Worm (Caenorhabditis elegans) whole organism, dauer: ENCODE measurements around the gene F17C11.11.

Experiments used
- unc-62 ChIP-seq: sonication (generic microtip); optimal IDR thresholded peaks from 2 replicates; lab custom pipeline; 2017; ENCODE audit warnings: missing biosample characterization, missing genetic modification reagents, missing genetic modification characterization

The F17C11.11 gene

ce11 chrV:10949511-10949910 is 10.9 kb upstream of the F17C11.11 start, which contains the start of gene col-153:
Gene col-153 (plus strand): TSS chrV:10949811.
- TF ChIP-seq unc-62 (GFP tag; lab: Kevin White, UChicago): no peak

- TF ChIP-seq unc-62 (GFP tag; lab: Kevin White, UChicago): no peak
These were observed 9.3 kb upstream of the F17C11.11 start, which contains the start of gene F17C11.2 for ce11 chrV:10947930-10948329. Gene F17C11.2 (plus strand): TSS chrV:10948230.

- no peak for TF ChIP-seq unc-62 (GFP tag; lab: Kevin White, UChicago)
These were observed 8.6 kb upstream of the F17C11.11 start for ce11 chrV:10947210-10947609.

DNA sequence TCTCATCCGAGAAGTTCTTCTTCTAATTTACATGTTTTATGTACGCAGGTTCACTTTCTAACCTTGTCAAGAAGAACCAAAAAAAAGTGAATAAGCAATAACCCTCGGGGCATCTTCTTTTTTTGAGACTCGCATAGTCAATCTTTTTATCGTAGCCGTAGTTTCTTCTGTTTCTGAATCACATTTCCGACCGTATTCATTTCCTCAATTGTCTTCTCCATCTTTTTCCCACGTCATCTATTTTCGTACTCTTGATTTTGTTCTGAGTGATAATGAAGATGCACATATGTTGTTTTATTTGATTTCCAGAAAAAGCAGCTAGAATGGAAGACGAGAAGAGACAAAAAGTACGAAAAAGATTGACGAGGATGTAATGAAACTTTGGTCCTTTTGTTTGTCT is 6.3 kb upstream of the F17C11.11 start:
- TF ChIP-seq unc-62 (GFP tag; lab: Kevin White, UChicago): no peak

ce11 chrV:10942161-10942560 is 3.5 kb upstream of the F17C11.11 start, which contains the start of gene zip-9:
Gene zip-9 (plus strand): TSS chrV:10942461.
- TF ChIP-seq unc-62 (GFP tag; lab: Kevin White, UChicago): no peak

DNA sequence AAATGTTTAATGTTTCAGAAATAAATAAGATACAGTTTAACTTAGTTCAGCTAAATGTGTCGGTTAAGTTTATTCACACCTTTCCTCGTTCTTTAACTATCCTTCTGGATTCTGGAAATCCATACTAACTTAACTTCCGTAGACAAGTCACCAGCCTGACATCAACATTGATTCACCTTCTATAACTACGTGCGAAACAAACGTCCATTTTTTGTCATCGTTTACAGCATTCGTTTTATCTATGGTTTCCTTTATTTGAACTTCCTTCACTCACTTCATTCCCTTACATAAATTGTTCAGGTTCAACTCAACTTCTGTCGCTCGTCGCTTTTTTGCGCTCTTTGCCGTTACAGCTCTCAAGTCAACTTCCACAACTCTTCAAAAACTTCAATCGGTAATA is 2.5 kb upstream of the F17C11.11 start, which contains the start of gene F17C11.26:
F17C11.26 (plus strand) TSS at position 301 of the 400 bp plus-strand sequence.
- no peak for TF ChIP-seq unc-62 (GFP tag; lab: Kevin White, UChicago)

- no peak for TF ChIP-seq unc-62 (GFP tag; lab: Kevin White, UChicago)
These were observed 2.0 kb upstream of the F17C11.11 start for ce11 chrV:10940571-10940991.

DNA sequence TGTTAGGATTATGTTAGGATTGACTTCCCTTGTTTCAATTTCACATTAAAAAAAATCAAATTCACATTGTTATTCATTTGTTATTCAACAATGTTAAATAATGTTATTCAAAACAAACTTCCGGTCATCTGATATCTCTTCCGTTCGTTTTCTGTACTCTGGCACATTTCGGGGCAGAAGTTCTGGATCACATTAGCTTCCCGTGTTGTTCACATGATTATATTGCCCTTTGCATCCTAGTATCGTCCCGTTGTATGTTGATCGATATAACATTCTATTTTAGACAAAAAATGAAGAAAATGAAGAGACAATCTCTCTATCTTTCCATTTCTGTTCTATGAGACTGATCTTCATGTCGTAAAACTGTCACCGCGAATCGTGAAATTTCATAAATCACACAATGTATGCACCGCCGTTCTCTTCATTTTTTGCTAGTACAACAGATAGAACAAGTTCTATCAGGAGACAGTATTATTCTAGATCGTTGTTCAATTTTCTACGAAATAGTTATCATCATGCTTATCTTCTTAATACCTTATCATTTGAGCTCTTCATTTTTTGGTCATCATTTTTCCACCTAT is 1.5 kb upstream of the F17C11.11 start:
- no peak for TF ChIP-seq unc-62 (GFP tag; lab: Kevin White, UChicago)

DNA sequence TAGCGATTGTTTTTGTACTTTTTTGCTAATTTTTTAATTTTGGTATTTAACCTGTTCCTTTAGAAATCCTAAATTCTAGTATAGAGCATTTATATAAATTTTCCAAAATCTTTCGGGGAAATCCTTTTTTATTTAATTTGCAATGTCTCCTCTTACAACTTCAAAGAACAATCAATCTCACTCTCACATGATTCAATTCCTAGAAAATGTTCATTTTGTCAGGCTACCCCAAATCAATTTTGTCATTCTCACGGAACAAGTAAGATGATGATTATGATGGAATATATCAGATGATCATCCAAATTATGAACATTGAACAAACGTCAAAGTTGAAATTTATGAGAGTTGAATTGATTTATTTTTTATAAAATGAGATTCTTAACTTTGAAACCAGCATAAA is 1.3 kb downstream of the F17C11.11 start:
- no peak for TF ChIP-seq unc-62 (GFP tag; lab: Kevin White, UChicago)

ce11 chrV:10936681-10937080 is 1.9 kb downstream of the F17C11.11 start, which contains the start of gene F17C11.12:
Gene F17C11.12 (minus strand): TSS chrV:10936920.
- no peak for TF ChIP-seq unc-62 (GFP tag; lab: Kevin White, UChicago)

- TF ChIP-seq unc-62 (GFP tag; lab: Kevin White, UChicago): no peak
These were observed 6.2 kb downstream of the F17C11.11 start, which contains the start of gene F58B4.5 for ce11 chrV:10932411-10932810. Gene F58B4.5 (plus strand): TSS chrV:10932693.

DNA sequence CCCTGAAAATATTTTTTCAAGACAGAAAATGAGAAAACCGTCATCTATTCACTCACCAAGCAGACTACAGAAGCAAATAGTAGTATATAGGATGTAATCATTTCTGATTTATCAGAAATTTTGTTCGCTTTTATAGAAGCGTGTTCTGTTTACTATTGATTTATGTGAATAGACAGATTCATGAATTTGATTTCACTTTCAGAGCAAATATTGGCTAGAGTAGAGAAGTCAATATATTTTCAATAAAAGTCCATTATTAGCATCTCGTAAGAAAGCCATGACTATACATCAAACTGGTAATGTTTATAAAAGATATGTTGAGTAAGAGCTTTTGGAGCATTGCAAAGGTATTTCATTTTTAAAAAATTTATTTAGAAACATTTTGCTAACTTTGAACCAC is 7.4 kb downstream of the F17C11.11 start, which contains the start of gene scvp-1:
scvp-1 (minus strand) TSS at position 101 of the 400 bp plus-strand sequence.
- no peak for TF ChIP-seq unc-62 (GFP tag; lab: Kevin White, UChicago)

DNA sequence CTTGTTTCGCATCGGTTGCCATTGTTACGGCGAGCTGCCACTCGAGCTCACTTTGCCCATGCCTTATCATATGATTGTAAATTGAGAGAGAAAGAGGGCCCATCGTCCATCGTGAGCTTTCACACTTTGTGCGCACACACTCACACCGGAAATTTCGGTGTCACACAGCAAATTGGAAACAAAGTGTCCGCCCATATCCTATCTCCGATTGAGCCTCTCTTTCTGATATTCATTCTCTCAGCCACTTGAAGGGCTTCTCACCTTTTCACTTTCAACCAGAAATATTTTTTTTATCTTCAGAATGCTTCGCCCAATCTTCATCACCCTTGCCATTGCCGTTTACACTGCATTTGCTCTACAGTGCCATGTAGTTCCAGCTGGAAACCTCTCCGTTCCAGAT is 9.1 kb downstream of the F17C11.11 start, which contains the start of gene F58B4.3:
F58B4.3 (plus strand) TSS at position 301 of the 400 bp plus-strand sequence.
- TF ChIP-seq unc-62 (GFP tag; lab: Kevin White, UChicago): no peak

DNA sequence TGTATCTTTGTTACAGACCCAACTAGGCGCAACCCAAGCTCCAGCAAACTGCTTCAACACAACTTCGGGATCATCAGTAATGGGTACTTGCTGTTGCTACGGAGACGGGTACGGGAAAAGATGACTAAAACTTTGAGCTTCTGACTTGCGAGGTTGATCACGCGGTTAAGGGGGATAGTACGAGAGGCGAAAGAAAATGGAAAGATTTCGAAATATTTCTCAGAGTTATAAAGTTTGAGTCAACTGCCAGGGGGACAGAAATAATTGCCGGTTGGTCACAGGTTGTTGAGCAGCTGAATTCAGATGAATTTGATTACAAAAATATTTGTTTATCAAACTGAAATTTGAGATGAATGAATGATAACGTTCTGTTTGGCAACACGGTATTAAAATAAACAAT is 13.0 kb downstream of the F17C11.11 start:
- TF ChIP-seq unc-62 (GFP tag; lab: Kevin White, UChicago): no peak

- TF ChIP-seq unc-62 (GFP tag; lab: Kevin White, UChicago): no peak
These were observed 13.9 kb downstream of the F17C11.11 start, which contains the start of gene F58B4.6 for ce11 chrV:10924731-10925130. Gene F58B4.6 (plus strand): TSS chrV:10925031.

ce11 chrV:10923229-10923628 is 15.4 kb downstream of the F17C11.11 start, which contains the start of gene F58B4.7:
Gene F58B4.7 (minus strand): TSS chrV:10923329.
- TF ChIP-seq unc-62 (GFP tag; lab: Kevin White, UChicago): no peak

DNA sequence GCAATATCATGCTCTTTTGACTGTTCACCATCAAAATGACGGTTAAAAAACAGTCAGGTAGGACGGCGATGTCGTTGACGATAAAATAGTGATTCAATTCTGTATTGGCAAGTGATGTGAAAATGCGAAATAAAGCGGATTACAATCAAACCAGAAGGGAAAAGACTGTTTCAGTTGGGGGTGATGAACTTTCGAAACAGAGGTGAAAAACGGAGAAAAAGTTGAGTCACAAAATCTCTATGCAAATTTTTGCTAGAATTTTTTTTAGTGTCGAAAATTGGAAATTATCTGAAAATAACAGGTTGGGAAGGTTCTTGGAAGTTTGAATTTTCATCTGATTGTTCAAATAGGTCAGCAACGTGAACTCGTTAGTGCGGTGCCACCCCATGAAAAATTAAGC is 16.9 kb downstream of the F17C11.11 start, which contains the start of gene nas-31:
nas-31 (minus strand) TSS at position 101 of the 400 bp plus-strand sequence.
- no peak for TF ChIP-seq unc-62 (GFP tag; lab: Kevin White, UChicago)
